Worm (Caenorhabditis elegans): ENCODE results near the gene ZK809.9.

- no peak for TF ChIP-seq dao-5 (tag; optimal IDR thresholded peaks at IDR 0.05)
- TF ChIP-seq him-1 (tag; optimal IDR thresholded peaks at IDR 0.05) = no peak
Observed at ce11 chrIV:11631750-11632149, 33.4 kb upstream of the ZK809.9 start, which contains the start of gene F58B3.4.
